Worm (Caenorhabditis elegans): Measurements from ENCODE around the gene W02F12.2.

W02F12.2 gene

DNA sequence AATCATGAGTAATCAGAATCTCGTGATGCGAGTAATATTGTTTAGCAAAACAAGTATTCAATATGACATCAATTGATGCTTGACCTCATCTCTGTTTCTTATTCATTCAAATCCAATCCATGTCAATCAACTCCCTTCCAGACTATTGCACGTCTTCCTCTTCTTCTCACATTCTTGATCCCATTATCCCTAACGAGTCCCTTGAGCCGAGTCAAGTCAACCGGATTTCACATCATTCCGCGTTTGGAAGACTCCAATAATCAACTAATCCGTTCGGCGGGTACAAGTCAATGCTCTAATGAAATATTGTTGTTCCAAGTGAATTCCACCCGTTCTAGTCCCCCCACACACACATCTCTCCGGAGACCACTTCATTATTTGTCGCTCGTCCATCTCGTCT lies 28.8 kb upstream of the W02F12.2 start:
- TF ChIP-seq ceh-36 (tag; optimal IDR thresholded peaks at IDR 0.05) (no peak), ama-1 (optimal IDR thresholded peaks at IDR 0.05) (no peak), ets-7 (tag; optimal IDR thresholded peaks at IDR 0.05) (no peak), F13C5.2 (tag; optimal IDR thresholded peaks at IDR 0.05) (no peak), tbx-11 (GFP tag; IDR thresholded peaks at IDR 0.05) (no peak), scrt-1 (GFP tag; IDR thresholded peaks at IDR 0.05) (no peak), tra-4 (tag; optimal IDR thresholded peaks at IDR 0.05) (no peak), sea-1 (GFP tag; conservative IDR thresholded peaks at IDR 0.05) (no peak), ceh-13 (GFP tag; optimal IDR thresholded peaks at IDR 0.05) (no peak), pes-1 (GFP tag; IDR thresholded peaks at IDR 0.05) (no peak), B0310.2 (tag; optimal IDR thresholded peaks at IDR 0.05) (no peak), hmg-4 (GFP tag; optimal IDR thresholded peaks at IDR 0.05) (no peak), hmbx-1 (tag; optimal IDR thresholded peaks at IDR 0.05) (no peak), aly-1 (tag; optimal IDR thresholded peaks at IDR 0.05) (no peak), tbx-37 (GFP tag; conservative IDR thresholded peaks at IDR 0.05) (no peak), flt-1 (GFP tag; IDR thresholded peaks at IDR 0.05) (no peak), hnd-1 (tag; optimal IDR thresholded peaks at IDR 0.05) (no peak)

DNA sequence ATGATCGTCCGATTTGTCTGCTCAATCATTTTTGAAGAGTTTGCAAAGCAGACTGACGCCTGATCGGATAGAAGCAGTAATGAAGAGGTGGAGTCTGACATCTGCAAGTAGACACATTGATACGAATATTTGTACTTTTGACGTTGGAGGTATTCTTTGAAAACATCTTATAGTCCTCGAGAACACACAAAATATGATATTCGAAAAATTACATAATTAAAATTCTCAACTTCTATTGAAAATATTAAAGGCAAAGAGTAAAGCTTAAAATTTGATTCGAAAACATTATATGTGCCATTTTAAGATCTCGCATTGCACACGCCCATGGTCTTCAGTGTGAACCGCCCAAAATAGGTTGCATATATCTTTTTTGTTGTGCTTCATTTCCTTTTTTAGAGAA lies 24.9 kb upstream of the W02F12.2 start, which contains the start of gene ZC487.2:
Gene ZC487.2, minus strand, starts transcription at position 101 of the 400 bp plus-strand sequence.
- TF ChIP-seq aly-1 (tag; optimal IDR thresholded peaks at IDR 0.05) (no peak), pes-1 (GFP tag; IDR thresholded peaks at IDR 0.05) (no peak), flt-1 (GFP tag; IDR thresholded peaks at IDR 0.05) (no peak), ama-1 (optimal IDR thresholded peaks at IDR 0.05) (no peak), sea-1 (GFP tag; conservative IDR thresholded peaks at IDR 0.05) (no peak), ets-7 (tag; optimal IDR thresholded peaks at IDR 0.05) (no peak), B0310.2 (tag; optimal IDR thresholded peaks at IDR 0.05) (no peak), hnd-1 (tag; optimal IDR thresholded peaks at IDR 0.05) (no peak), hmbx-1 (tag; optimal IDR thresholded peaks at IDR 0.05) (no peak)

DNA sequence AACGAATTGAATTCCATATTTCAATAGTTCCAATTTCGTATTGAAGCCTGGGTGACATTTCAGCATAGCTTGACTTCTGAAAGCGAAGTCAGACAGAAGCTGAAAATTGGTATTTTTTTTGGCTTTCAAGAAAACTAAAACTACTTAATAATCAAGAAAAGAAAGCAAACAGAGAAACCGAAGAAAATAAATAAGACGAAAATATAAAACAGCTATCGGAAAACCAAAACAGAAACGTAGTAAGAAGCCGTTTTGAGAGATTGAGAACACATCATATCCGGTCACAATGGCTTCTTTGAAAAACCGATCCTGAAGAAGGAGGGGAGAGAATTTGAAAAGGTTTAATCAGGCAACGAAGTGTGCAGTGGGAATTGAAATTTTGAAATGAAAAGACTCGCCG lies 20.8 kb upstream of the W02F12.2 start, which contains the start of gene srg-30:
Gene srg-30, minus strand, starts transcription at position 101 of the 400 bp plus-strand sequence.
- TF ChIP-seq ama-1 (optimal IDR thresholded peaks at IDR 0.05) (no peak), tra-4 (tag; optimal IDR thresholded peaks at IDR 0.05) (no peak), hmbx-1 (tag; optimal IDR thresholded peaks at IDR 0.05) (no peak), tbx-11 (GFP tag; IDR thresholded peaks at IDR 0.05) (no peak), F13C5.2 (tag; optimal IDR thresholded peaks at IDR 0.05) (no peak), flt-1 (GFP tag; IDR thresholded peaks at IDR 0.05) (no peak), aly-1 (tag; optimal IDR thresholded peaks at IDR 0.05) (no peak), hnd-1 (tag; optimal IDR thresholded peaks at IDR 0.05) (no peak), scrt-1 (GFP tag; IDR thresholded peaks at IDR 0.05) (no peak), hmg-4 (GFP tag; optimal IDR thresholded peaks at IDR 0.05) (no peak), ceh-13 (GFP tag; optimal IDR thresholded peaks at IDR 0.05) (no peak), sea-1 (GFP tag; conservative IDR thresholded peaks at IDR 0.05) (no peak)

DNA sequence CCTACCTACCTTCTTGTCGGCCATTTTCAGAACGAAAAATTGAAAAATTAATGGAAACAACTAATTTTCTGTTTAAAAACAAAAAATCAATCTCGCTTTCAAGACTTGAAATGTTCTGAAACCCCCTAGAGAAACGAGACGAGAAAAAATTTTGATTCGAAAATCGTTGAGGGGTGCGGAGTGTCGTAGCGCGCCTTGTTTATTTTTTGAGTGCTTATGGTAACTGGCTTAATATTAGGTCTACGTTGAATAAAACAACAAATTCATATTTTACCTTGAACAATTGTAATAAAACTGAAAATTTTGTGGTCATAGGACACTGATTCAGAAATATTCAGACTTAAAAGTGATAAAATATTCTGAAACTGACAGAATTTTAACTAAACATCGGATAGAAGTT lies 13.0 kb upstream of the W02F12.2 start, which contains the start of gene sna-1:
Gene sna-1, minus strand, starts transcription at position 218 of the 400 bp plus-strand sequence.
- TF ChIP-seq tbx-37 (GFP tag; conservative IDR thresholded peaks at IDR 0.05) (no peak), scrt-1 (GFP tag; IDR thresholded peaks at IDR 0.05) (no peak), ceh-36 (tag; optimal IDR thresholded peaks at IDR 0.05) (no peak), aly-1 (tag; optimal IDR thresholded peaks at IDR 0.05) (no peak), sea-1 (GFP tag; conservative IDR thresholded peaks at IDR 0.05) (no peak), F13C5.2 (tag; optimal IDR thresholded peaks at IDR 0.05) (no peak), flt-1 (GFP tag; IDR thresholded peaks at IDR 0.05) (no peak), hmbx-1 (tag; optimal IDR thresholded peaks at IDR 0.05) (no peak), pes-1 (GFP tag; IDR thresholded peaks at IDR 0.05) (no peak)

DNA sequence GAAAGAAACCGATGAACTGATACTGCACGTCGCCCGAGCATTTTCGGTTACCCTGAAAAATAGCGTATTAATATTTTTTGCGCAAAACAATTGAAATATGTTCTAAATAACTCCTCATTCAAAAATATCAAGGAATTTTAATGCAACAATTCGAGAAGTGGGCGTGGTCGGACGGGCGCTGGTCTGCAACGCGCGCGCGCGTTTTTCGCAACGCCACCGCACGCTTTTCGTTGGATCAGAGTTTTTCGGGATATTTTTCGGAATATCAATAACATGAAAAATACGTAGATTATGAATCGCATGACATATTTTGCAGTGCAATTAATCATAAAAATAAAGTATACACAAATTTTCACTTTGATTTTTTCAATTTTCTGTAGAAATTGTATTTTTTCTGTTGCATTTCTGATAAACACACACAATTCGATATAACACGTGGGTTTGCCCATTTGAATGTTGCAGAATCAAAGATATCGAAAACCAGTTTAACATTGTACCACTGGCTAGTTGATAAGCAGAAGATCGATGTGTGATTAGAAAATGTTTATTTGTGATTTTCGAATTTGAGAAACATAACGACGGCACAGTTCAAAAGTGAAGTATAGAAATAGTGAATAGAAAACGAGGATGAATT lies 11.7 kb upstream of the W02F12.2 start, which contains the start of gene dlst-1:
Gene dlst-1, minus strand, starts transcription at position 52 of the 634 bp plus-strand sequence.
- TF ChIP-seq ets-7 (tag; optimal IDR thresholded peaks at IDR 0.05) (no peak), hnd-1 (tag; optimal IDR thresholded peaks at IDR 0.05) (peak; percentile 19), hmbx-1 (tag; optimal IDR thresholded peaks at IDR 0.05) (peak; percentile 5), pes-1 (GFP tag; IDR thresholded peaks at IDR 0.05) (peak; percentile 70; the same call in 1 of the 2 replicates), hmg-4 (GFP tag; optimal IDR thresholded peaks at IDR 0.05) (peak; percentile 66), ama-1 (optimal IDR thresholded peaks at IDR 0.05) (no peak), ceh-36 (tag; optimal IDR thresholded peaks at IDR 0.05) (peak; percentile 49), scrt-1 (GFP tag; IDR thresholded peaks at IDR 0.05) (0 out of 2 replicates have a peak, but pooled peaks have one; percentile 50), sea-1 (GFP tag; conservative IDR thresholded peaks at IDR 0.05) (peak; percentile 51; the same call in 1 of the 2 replicates), tbx-37 (GFP tag; conservative IDR thresholded peaks at IDR 0.05) (no peak), flt-1 (GFP tag; IDR thresholded peaks at IDR 0.05) (peak; percentile 46; the same call in 1 of the 2 replicates), tra-4 (tag; optimal IDR thresholded peaks at IDR 0.05) (no peak), B0310.2 (tag; optimal IDR thresholded peaks at IDR 0.05) (peak; percentile 23), tbx-11 (GFP tag; IDR thresholded peaks at IDR 0.05) (peak; percentile 71), ceh-13 (GFP tag; optimal IDR thresholded peaks at IDR 0.05) (peak; percentile 21), F13C5.2 (tag; optimal IDR thresholded peaks at IDR 0.05) (peak; percentile 87), aly-1 (tag; optimal IDR thresholded peaks at IDR 0.05) (peak; percentile 52)

DNA sequence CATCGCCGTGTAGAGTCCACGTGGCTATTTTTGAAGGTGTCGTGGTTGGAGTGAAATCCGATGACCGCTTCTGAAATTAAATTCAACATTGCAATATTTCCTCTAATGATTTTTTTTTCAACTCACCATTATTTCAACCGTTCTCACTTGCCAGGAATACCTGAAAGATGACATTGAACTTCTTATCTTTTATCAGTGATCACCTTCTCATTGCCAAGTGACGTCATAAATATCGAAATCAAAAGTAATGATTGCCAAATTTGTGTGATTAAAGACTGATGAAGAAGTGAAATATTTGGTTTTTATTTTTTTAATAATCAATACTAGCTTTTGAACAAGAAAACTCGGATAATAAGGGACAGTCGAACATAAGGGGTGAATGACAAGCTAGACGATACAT lies 9.3 kb upstream of the W02F12.2 start, which contains the start of gene W02F12.4:
Gene W02F12.4, minus strand, starts transcription at position 164 of the 400 bp plus-strand sequence.
- no peak for TF ChIP-seq hmg-4 (GFP tag; optimal IDR thresholded peaks at IDR 0.05)
- no peak for TF ChIP-seq ceh-36 (tag; optimal IDR thresholded peaks at IDR 0.05)
- no peak for TF ChIP-seq B0310.2 (tag; optimal IDR thresholded peaks at IDR 0.05)
- TF ChIP-seq F13C5.2 (tag; optimal IDR thresholded peaks at IDR 0.05) = no peak
- no peak for TF ChIP-seq aly-1 (tag; optimal IDR thresholded peaks at IDR 0.05)
- no peak for TF ChIP-seq scrt-1 (GFP tag; IDR thresholded peaks at IDR 0.05)
- no peak for TF ChIP-seq ets-7 (tag; optimal IDR thresholded peaks at IDR 0.05)
- TF ChIP-seq tbx-37 (GFP tag; conservative IDR thresholded peaks at IDR 0.05) = no peak
- no peak for TF ChIP-seq flt-1 (GFP tag; IDR thresholded peaks at IDR 0.05)
- TF ChIP-seq tra-4 (tag; optimal IDR thresholded peaks at IDR 0.05) = no peak

DNA sequence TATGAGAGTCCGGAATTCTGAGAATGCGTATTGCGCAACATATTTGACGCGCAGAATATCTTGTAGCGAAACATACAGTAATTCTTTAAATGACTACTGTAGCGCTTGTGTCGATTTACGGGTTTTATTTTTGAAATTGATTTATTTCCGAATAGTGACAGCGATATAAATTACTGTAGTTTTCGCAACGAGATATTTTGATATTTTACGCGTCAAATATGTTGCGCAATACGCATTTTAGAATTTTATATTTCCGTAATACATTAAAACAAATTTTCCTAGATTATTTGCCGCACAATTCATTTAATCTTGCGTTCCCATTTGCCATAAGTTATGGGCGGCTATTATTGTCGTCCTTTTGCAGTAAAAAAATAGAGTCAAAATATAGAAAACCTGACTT lies 7.9 kb upstream of the W02F12.2 start:
- TF ChIP-seq tbx-37 (GFP tag; conservative IDR thresholded peaks at IDR 0.05) = no peak
- no peak for TF ChIP-seq B0310.2 (tag; optimal IDR thresholded peaks at IDR 0.05)
- TF ChIP-seq pes-1 (GFP tag; IDR thresholded peaks at IDR 0.05) = no peak
